Fruit fly (Drosophila melanogaster): ENCODE results near the gene CG7387.

DNA sequence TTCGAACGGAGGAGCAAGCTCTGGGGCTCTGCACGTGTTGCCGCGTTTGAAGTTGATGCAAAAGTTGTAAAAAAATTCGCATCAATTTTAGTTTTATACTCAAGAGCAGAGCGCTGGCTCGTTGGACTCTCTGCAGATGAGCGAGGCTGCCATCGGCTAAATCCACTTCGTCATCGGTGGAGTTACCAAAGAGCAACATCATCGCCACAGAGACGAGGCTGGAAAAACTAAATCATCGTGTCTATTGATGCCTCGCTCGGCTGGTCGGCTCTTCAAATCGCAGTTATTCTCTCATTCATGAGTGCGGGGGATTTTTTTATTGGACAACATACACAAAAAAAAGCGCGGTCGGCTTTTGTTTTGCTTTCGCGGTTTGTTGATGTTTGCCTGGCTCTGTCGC lies 27.5 kb downstream of the CG7387 start, which contains the start of gene CG13675:
- TF ChIP-seq Sox14 (GFP tag; optimal IDR thresholded peaks at IDR 0.05) (no peak), achi (GFP tag; optimal IDR thresholded peaks at IDR 0.05) (no peak), svp (GFP tag) (no peak), Hr39 (GFP tag; optimal IDR thresholded peaks at IDR 0.05) (no peak), Blimp-1 (GFP tag; optimal IDR thresholded peaks at IDR 0.05) (no peak), Ets96B (tag; optimal IDR thresholded peaks at IDR 0.05) (no peak), fkh (GFP tag; optimal IDR thresholded peaks at IDR 0.05) (no peak), acj6 (GFP tag; optimal IDR thresholded peaks at IDR 0.05) (no peak)
